Fruit fly (Drosophila melanogaster) whole organism, embryonic: Measurements from ENCODE around the gene Eig71Eg.

Source experiments
- CG11723 ChIP-seq: fragments of 200-800 bp; sonication (Bioruptor generic); optimal IDR thresholded peaks from 2 replicates; lab custom pipeline; 2017; ENCODE audit warnings: missing biosample characterization, mild to moderate bottlenecking, missing genetic modification characterization
- CG31441 ChIP-seq: fragments of 200-800 bp; sonication (Bioruptor generic); IDR thresholded peaks from 2 replicates; pipeline ENCODE4 v1.3.6; 2022; ENCODE audit warnings: missing biosample characterization, missing genetic modification characterization
- CG42726 ChIP-seq: fragments of 200-800 bp; sonication (Bioruptor generic); IDR thresholded peaks from 2 replicates; pipeline ENCODE4 v1.3.6; 2022; ENCODE audit warnings: missing biosample characterization, missing genetic modification characterization; ENCODE audit not compliant: partially characterized antibody
- Dip2 ChIP-seq: fragments of 200-800 bp; sonication (Bioruptor generic); IDR thresholded peaks from 2 replicates; pipeline ENCODE4 v1.3.6; 2022; ENCODE audit warnings: missing biosample characterization, missing genetic modification characterization
- Nf-YB ChIP-seq: fragments of 200-800 bp; sonication (Bioruptor generic); optimal IDR thresholded peaks from 3 replicates; lab custom pipeline; 2019; ENCODE audit warnings: missing biosample characterization, mild to moderate bottlenecking, missing genetic modification characterization, moderate library complexity
- emc ChIP-seq: fragments of 200-800 bp; sonication (Bioruptor generic); optimal IDR thresholded peaks from 2 replicates; lab custom pipeline; 2016; ENCODE audit warnings: missing biosample characterization, missing genetic modification characterization
- ems ChIP-seq: fragments of 200-800 bp; sonication (Bioruptor generic); optimal IDR thresholded peaks from 3 replicates; lab custom pipeline; 2016; ENCODE audit warnings: missing biosample characterization, missing genetic modification characterization
- hth ChIP-seq: fragments of >200 bp; optimal IDR thresholded peaks from 2 replicates; lab custom pipeline; 2017; ENCODE audit warnings: inconsistent platforms
- lola ChIP-seq, 3 experiments: fragments of >200 bp in 2 of 3; fragments of 200-800 bp in 1 of 3; sonication (Bioruptor generic) in 1 of 3; optimal IDR thresholded peaks; 2 replicates each; lab custom pipeline; 2017 to 2019; ENCODE audit warnings: missing biosample characterization in 3 of 3, missing genetic modification characterization in 3 of 3, mild to moderate bottlenecking in 1 of 3, moderate library complexity in 1 of 3
- otp ChIP-seq: fragments of 200-800 bp; sonication (Bioruptor generic); IDR thresholded peaks from 3 replicates; pipeline ENCODE4, ENCODE4 v1.3.6; 2022; ENCODE audit warnings: missing biosample characterization, missing genetic modification characterization
- zfh2 ChIP-seq: fragments of 200-800 bp; sonication (Bioruptor generic); optimal IDR thresholded peaks from 2 replicates; lab custom pipeline; 2016; ENCODE audit warnings: missing biosample characterization, missing genetic modification characterization

dm6 chr3L:15636359-15636758, 21.1 kb upstream of the Eig71Eg start:
- TF ChIP-seq zfh2 (GFP tag; lab: Kevin White, UChicago) (no peak), lola (GFP tag; optimal IDR thresholded peaks at IDR 0.05; lab: Kevin White, UChicago) (no peak), Dip2 (no peak), CG42726 (no peak), Nf-YB (GFP tag; lab: Kevin White, UChicago) (no peak), ems (GFP tag; lab: Kevin White, UChicago) (no peak), CG31441 (GFP tag; lab: Robert Waterston, UW) (no peak), emc (no peak), CG11723 (GFP tag; lab: Kevin White, UChicago) (no peak), otp (no peak), hth (lab: Kevin White, UChicago) (no peak)
